Fruit fly (Drosophila melanogaster) whole organism: ENCODE data around the gene MFS3.

ENCODE experiments used
- CG8478 ChIP-seq: fragments of >200 bp; optimal IDR thresholded peaks from 2 replicates; lab custom pipeline; 2018; ENCODE audit warnings: inconsistent platforms
- Dll ChIP-seq: fragments of >200 bp; optimal IDR thresholded peaks from 2 replicates; lab custom pipeline; 2017
- EcR ChIP-seq, 2 experiments: fragments of >200 bp; optimal IDR thresholded peaks; 2 replicates each; lab custom pipeline; 2017; ENCODE audit warnings: missing biosample characterization in 2 of 2, missing genetic modification characterization in 2 of 2, missing genetic modification reagents in 2 of 2
- pan ChIP-seq: fragments of >200 bp; optimal IDR thresholded peaks from 2 replicates; lab custom pipeline; 2017
- psq ChIP-seq: fragments of >200 bp; optimal IDR thresholded peaks from 2 replicates; lab custom pipeline; 2017
- usp ChIP-seq: fragments of >200 bp; optimal IDR thresholded peaks from 2 replicates; lab custom pipeline; 2017; ENCODE audit warnings: missing biosample characterization, missing genetic modification characterization, mixed read lengths

The MFS3 gene

DNA sequence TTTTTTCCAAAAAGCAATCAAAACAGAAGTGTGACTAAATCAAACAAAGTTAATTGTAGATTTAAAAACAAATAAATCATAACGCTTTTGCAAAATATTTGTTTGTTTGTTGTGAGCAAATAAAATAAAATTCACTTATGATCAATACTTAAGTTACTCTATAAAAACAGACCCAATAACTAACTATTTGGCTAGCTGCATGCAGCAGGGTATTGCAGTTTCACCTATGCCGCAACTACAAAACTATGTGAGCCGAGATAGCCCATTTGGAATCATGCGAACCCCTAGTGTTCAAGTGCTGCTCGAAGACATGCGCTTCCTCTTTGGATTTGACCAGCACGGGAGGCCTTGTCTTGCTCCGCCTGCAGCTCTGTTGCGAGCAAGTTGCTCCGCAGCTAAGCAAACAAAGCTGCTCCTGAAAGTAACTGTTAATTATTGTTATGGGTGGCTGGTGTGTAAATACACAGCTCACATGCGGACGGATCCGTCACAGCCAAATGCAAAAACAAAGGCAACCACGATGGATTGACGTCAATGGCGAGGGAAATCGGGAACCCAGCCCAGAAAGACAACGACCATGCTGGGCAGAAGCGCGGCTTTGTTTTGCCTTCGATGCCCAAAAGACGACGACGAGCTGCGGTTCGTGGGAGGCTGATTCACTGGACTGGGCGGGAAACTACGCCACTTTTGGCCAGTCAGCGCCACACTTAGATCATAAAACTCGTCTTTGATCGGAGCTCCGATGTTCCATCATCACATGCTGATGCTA is 20.9 kb upstream of the MFS3 start:
- TF ChIP-seq EcR (GFP tag; optimal IDR thresholded peaks at IDR 0.05; lab: Kevin White, UChicago) = no peak
- no peak for TF ChIP-seq CG8478 (lab: Kevin White, UChicago)
- TF ChIP-seq Dll (lab: Kevin White, UChicago) = no peak
- TF ChIP-seq usp (GFP tag; lab: Kevin White, UChicago) = no peak
- TF ChIP-seq psq = no peak
- TF ChIP-seq pan (lab: Kevin White, UChicago) = no peak

DNA sequence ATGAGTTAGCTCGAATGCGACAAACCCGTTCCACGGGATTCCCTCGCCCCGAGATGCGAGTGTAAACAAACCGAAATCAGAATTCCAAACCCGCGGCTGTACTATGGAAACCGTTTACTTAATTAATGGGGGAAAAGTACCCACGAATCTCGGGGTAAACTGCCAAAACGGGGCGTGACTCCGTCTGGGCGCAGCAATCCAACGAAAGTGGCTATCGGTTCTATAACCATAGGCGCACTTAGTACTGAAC is 20.4 kb upstream of the MFS3 start:
- no peak for TF ChIP-seq usp (GFP tag; lab: Kevin White, UChicago)
- TF ChIP-seq CG8478 (lab: Kevin White, UChicago) = no peak
- no peak for TF ChIP-seq psq

DNA sequence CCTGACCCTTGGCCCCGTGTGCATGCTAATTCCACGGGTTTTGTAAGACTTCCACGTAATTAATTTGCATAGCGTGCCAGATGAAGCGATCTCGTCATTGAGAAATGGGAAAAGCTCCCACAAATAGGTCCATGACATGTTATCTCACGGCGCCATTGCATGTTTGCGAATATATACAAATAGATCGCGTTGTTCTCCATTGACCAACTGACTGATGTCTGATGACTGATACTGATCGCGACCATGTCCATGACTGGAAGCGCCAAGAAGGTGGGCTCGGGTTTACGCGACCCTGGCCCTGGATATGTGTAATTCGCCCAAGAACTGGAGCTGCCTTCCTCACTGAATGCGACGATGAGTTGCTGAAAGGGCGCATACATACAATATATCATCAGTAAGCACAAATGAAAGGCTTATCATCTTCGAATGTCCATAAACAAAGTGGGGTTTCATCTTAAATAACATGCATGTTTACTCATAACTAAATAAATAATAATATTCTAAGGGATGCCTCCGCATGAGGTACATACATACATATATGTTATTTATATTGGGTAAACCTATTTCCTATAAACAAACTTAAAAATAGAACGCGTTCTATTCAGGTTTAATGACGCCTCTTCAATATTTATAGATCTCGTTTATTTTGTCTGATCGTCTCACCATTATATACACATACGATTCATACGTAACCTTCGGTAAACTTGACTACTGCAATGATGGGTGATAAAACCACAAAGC is 19.8 kb upstream of the MFS3 start:
- no peak for TF ChIP-seq CG8478 (lab: Kevin White, UChicago)
- no peak for TF ChIP-seq psq
- TF ChIP-seq usp (GFP tag; lab: Kevin White, UChicago) = no peak
- TF ChIP-seq Dll (lab: Kevin White, UChicago) = no peak
- no peak for TF ChIP-seq EcR (GFP tag; optimal IDR thresholded peaks at IDR 0.05; lab: Kevin White, UChicago)
- no peak for TF ChIP-seq pan (lab: Kevin White, UChicago)

DNA sequence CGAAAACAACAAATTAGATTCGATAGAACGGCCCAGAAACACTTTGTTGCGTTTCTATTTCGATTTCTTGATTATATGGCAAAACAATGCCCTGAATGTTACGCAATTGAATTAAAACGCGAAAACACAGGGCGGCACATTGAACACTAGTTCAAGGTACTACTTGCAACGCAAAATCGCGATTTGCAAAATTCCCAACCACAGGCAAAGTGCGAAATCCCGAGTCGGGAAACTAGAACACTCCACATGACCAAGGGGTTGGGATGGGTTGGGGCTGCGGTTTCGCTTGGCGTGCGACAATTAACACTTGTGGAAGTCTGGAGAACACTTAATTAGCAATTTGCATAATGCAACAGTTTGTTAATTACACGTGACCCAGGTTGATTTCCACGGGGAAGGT is 18.7 kb upstream of the MFS3 start:
- TF ChIP-seq Dll (lab: Kevin White, UChicago) (no peak), pan (lab: Kevin White, UChicago) (no peak), psq (no peak), usp (GFP tag; lab: Kevin White, UChicago) (no peak), CG8478 (lab: Kevin White, UChicago) (no peak), EcR (GFP tag; optimal IDR thresholded peaks at IDR 0.05; lab: Kevin White, UChicago) (no peak)

DNA sequence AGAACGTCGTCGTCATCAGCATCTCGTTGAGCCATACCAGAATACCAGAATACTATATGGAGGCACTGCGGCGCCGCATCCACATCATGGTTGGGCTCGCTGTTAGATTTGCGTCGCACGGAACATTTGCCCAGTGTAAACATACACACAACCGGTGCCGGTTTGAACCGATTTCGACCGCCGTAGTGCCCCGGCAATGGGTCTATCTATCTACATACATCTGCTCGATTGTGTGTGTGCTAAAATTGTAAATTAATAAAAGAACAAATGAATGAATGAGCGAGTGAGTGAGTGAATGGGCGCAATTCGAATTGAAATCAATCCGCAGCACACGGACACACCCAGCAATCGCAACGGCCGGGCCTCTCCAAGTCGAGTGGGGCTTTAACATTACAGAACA is 17.6 kb upstream of the MFS3 start:
- no peak for TF ChIP-seq usp (GFP tag; lab: Kevin White, UChicago)
- no peak for TF ChIP-seq psq
- no peak for TF ChIP-seq pan (lab: Kevin White, UChicago)
- TF ChIP-seq Dll (lab: Kevin White, UChicago) = no peak
- no peak for TF ChIP-seq CG8478 (lab: Kevin White, UChicago)
- TF ChIP-seq EcR (GFP tag; optimal IDR thresholded peaks at IDR 0.05; lab: Kevin White, UChicago) = no peak

DNA sequence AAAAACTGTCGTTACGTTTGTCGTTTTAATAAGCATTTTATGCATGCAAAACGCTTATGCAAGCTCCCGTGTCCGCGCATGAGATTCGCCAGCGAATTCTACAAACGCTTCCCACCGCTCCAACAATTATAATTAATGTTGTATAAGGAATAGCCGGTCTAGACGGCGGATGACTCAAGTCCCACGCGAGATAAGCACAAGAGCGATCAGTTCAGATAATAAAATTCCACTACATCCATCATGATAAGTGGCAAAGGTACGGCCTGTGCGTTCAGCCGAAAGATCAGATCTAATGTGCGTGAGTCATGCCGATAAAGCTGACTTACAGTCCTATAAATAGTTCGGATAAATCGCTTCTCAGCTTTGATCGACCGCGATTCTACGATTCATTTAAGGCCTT is 16.5 kb upstream of the MFS3 start:
- TF ChIP-seq EcR (GFP tag; optimal IDR thresholded peaks at IDR 0.05; lab: Kevin White, UChicago) = no peak
- TF ChIP-seq psq = no peak
- TF ChIP-seq pan (lab: Kevin White, UChicago) = no peak
- TF ChIP-seq usp (GFP tag; lab: Kevin White, UChicago) = no peak
- TF ChIP-seq Dll (lab: Kevin White, UChicago) = no peak
- TF ChIP-seq CG8478 (lab: Kevin White, UChicago) = no peak

DNA sequence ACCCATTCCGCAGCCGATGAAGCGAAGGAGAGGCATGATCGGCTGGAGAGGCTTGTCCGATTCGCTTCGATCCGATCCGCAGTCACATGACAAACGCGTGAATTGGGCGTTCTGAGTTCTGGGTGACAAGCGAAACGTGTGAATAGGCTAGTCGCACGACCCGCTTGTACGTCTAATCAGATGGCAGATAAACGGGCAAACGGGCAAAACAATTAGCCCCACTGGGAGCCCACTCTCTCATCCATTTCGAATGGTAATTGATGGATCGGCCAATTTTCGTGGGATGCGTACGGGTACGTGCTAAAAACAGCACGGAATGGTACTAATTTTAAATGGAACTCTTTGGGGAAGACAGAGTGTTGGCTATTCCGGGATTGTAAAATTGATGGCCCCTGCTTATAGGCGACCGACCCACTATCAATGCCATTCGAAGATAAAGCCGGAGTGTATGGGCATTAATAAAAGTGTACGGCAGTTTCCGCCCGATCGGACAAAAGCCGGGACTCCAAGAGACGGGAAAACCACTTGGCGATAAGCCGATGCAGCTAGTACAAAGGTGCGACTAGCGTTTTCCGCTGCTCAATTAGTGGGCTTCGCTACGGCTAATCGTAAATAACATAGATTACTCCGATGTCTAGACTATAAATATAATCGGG is 15.4 kb upstream of the MFS3 start:
- TF ChIP-seq psq (no peak), EcR (GFP tag; optimal IDR thresholded peaks at IDR 0.05; lab: Kevin White, UChicago) (no peak), CG8478 (lab: Kevin White, UChicago) (no peak), usp (GFP tag; lab: Kevin White, UChicago) (no peak), Dll (lab: Kevin White, UChicago) (no peak), pan (lab: Kevin White, UChicago) (no peak)

DNA sequence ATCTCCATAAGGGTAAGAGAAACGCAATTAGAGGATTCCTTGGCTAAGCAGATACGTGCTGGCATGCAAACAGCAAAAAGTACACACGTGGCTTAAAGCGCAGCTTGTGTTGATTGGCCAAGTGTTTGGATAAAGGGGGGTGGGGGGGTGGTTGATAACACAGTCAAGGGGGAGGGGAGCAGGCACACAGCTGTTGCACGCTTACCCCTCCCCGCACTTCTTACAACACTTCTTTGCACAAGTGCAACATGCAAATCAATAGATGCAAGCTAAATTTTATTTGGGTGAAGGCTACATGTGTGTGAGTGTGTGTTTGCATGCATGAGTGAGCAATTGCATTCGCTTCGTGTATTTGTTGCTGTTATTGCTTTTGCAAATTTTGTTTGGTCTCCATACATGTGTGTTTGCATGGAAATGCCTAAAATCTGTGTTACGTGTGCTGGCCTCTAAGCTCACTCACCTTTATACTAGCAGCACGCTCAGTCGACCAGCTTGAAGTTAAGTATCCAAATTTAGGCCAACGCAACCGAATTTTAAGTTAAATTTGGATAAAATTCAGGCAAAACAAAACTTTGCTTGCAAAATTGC is 14.6 kb upstream of the MFS3 start:
- TF ChIP-seq pan (lab: Kevin White, UChicago) (no peak), Dll (lab: Kevin White, UChicago) (no peak), CG8478 (lab: Kevin White, UChicago) (no peak), psq (no peak), usp (GFP tag; lab: Kevin White, UChicago) (no peak)

DNA sequence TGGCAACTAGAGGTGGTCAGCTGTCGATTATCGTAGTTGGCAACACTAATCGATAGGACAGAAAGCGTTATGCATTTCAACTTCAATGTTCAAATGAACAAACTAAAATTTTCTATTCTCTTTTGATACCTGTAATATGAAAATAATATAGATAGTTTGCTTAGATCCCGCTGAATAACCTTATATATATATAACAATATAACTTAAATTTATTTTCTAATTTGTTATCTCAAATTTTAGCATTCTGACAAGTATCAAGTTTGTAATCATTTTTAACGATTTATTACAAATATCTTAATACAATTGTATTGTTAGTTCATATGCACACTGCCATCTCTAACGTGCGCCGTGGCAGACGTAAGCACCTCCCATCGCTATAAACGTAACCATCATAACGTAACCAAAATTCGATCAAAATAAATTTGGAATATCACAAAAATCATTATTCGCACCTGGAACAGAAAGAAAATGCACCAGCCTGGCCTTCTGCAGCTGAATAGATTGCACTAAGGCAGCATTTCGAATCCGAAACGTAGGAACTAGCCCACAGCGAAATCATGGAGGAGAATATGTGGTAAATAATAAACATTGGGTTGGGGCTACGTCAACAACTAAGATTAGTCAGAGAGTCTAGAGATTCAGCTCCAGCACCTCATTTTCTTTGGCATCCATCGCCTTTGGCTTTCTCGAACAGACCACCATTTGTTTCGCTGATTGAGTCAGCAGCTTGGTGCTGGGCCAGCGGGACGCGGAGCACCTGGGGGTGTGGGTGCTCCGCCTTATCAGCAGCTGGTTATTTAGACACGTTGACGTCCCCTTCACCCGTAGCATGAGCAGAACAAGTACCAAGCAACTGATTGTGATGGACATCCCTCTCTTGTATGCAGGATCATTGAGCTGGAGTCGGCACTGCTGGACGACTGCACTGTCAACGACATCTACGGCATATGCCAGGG is 13.8 kb upstream of the MFS3 start, which contains the start of the genes Pino and TBC1D23:
Gene Pino (minus strand): TSS at position 22 of the 956 bp plus-strand sequence.
Gene TBC1D23 (plus strand): TSS at position 385 of the 956 bp plus-strand sequence.
- TF ChIP-seq CG8478 (lab: Kevin White, UChicago) (no peak), psq (no peak), Dll (lab: Kevin White, UChicago) (no peak), pan (lab: Kevin White, UChicago) (no peak), EcR (GFP tag; optimal IDR thresholded peaks at IDR 0.05; lab: Kevin White, UChicago) (no peak), usp (GFP tag; lab: Kevin White, UChicago) (no peak)

DNA sequence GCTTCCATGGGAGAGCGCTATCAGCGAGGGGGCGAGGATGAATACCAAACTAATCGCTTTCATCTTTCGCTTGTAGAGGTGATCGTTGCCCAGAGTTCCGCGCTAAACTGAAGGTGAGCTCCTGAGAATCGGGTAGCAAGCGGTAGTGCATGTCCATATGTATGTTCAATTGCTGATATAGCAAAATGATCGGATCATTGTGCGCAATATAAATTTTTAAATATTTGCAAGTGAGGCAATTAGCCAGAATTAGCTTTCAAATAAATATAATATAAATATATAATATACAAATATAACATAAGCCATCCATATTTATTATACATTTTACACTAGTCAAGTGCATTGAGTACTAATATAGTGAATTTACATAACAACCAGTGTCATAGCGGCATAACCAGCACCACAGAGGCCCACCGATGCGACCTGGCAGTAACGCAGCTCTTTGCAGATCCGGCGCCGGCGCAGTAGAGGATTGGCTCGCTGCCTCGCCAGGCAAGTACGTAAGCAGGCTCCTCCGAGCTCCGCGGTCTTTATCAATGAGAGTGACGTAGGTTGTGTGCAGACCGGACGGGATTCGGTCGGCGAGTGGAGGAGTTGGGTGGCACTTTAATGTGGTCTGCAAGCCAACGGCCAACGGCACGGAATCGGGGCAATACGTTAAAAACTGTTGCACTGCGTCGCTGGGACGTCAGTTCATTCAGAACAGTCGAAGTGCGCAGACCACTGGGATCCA is 8.8 kb upstream of the MFS3 start, which contains the start of the genes Iris and CG4577:
Gene Iris (minus strand): TSS at position 88 of the 733 bp plus-strand sequence.
Gene CG4577 (plus strand): TSS at position 683 of the 733 bp plus-strand sequence.
- TF ChIP-seq usp (GFP tag; lab: Kevin White, UChicago) = no peak
- TF ChIP-seq CG8478 (lab: Kevin White, UChicago) = no peak
- TF ChIP-seq Dll (lab: Kevin White, UChicago) = no peak
- TF ChIP-seq pan (lab: Kevin White, UChicago) = no peak
- no peak for TF ChIP-seq psq
- no peak for TF ChIP-seq EcR (GFP tag; optimal IDR thresholded peaks at IDR 0.05; lab: Kevin White, UChicago)
